Fruit fly (Drosophila melanogaster) Kc167 (cell line): ENCODE data around the gene Tango6.

Experiments used
- Myc ChIP-seq: fragments of >200 bp; optimal IDR thresholded peaks from 2 replicates; lab custom pipeline; 2017; ENCODE audit warnings: missing external identifiers
- h ChIP-seq: fragments of >200 bp; optimal IDR thresholded peaks from 3 replicates; lab custom pipeline; 2018; ENCODE audit warnings: missing external identifiers
- insv ChIP-seq: fragments of >200 bp; optimal IDR thresholded peaks from 3 replicates; lab custom pipeline; 2018; ENCODE audit warnings: missing external identifiers
- ttk ChIP-seq: sonication (Bioruptor generic); optimal IDR thresholded peaks from 2 replicates; lab custom pipeline; 2017; ENCODE audit warnings: missing external identifiers

DNA sequence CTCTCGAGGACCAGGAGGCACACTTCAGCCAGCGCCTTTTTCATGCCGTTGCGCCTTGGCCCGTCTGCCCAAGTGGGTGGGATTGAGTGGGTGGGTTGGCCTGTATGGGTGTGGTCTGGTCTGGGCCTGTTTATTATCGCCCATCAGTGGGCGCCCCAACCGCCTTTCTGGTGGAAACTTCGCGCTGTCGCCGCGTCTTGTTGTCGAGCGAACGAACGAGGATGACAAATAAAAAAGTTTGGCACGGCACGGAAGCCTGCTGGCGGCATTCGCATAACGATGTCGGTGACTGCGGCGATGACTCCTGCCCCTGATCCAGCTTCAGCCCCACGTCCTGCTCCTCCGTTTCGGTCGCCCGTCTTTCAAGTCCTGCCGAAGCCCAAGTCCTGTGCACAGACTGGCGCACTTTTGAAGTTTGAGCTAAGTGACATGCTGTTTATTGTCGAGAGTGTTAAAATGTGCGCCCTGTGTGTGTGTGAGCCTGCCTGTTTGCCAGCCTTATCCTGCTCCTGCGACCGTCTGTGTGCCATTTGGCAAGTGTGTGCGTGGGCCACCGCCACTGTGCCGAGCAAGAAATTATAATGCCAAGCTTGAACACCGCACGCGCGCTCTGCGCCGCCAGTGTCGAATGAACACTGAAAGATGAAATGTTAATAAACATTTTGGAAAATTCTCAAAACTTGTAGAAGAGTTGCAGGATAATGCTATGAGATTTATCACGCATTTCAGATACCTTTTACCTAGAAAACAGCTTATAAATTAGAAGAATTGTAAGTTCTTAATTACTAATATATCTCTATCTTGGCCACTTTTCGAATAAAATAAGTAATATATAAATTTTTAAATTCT, 45.4 kb downstream of the Tango6 start:
- no peak for TF ChIP-seq ttk (lab: Kevin White, UChicago)
- no peak for TF ChIP-seq insv (lab: Kevin White, UChicago)
- TF ChIP-seq Myc (lab: Kevin White, UChicago) = no peak
- TF ChIP-seq h (lab: Kevin White, UChicago) = no peak
